Worm (Caenorhabditis elegans): ENCODE data around the gene col-113.

The col-113 gene

ce11 chrIV:7188030-7188429 lies 35.7 kb upstream of the col-113 start, which contains the start of gene C42D4.13:
Gene C42D4.13 (minus strand): TSS chrIV:7188130.
- TF ChIP-seq skn-1 (tag; optimal IDR thresholded peaks at IDR 0.05) (no peak), dpl-1 (GFP tag; optimal IDR thresholded peaks at IDR 0.05) (no peak), lir-3 (tag; optimal IDR thresholded peaks at IDR 0.05; ENCODE audit: poor library complexity) (no peak), C16A3.4 (tag; optimal IDR thresholded peaks at IDR 0.05) (no peak), pax-3 (tag; optimal IDR thresholded peaks at IDR 0.05) (no peak)

DNA sequence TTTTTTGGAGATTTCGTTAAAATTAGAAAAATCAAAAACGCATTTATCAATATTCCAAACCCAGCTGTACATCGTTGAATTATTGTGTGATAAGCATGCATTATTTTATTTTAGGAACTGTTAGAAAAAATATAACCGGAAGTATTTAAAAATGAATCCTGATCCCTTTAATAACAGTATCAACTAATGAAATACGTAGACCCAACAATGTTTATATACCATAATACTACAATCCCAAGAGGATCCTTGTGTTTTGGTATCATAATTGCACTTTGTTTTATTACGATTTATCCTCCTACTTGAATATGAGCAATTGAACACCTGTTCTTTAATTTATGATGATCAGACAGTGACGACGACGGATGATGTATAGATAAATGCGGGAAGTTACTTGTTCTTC lies 34.4 kb upstream of the col-113 start, which contains the start of gene str-249:
Gene str-249 (minus strand): TSS at position 101 of the 400 bp plus-strand sequence.
- no peak for TF ChIP-seq blmp-1 (tag; optimal IDR thresholded peaks at IDR 0.05)
- TF ChIP-seq Y116A8C.19 (tag; optimal IDR thresholded peaks at IDR 0.05; ENCODE audit: borderline replicate concordance) = no peak
- TF ChIP-seq unc-86 (tag; optimal IDR thresholded peaks at IDR 0.05) = no peak
- no peak for TF ChIP-seq nhr-11 (tag; optimal IDR thresholded peaks at IDR 0.05)
- no peak for TF ChIP-seq pag-3 (tag; optimal IDR thresholded peaks at IDR 0.05; ENCODE audit: borderline replicate concordance, insufficient read depth)
- no peak for TF ChIP-seq fos-1 (tag; optimal IDR thresholded peaks at IDR 0.05)
- TF ChIP-seq nhr-90 (tag; optimal IDR thresholded peaks at IDR 0.05; ENCODE audit: poor library complexity) = no peak
- no peak for TF ChIP-seq skn-1 (tag; optimal IDR thresholded peaks at IDR 0.05)
- TF ChIP-seq efl-1 (optimal IDR thresholded peaks at IDR 0.05) = no peak
- TF ChIP-seq efl-1 (GFP tag; optimal IDR thresholded peaks at IDR 0.05 in 1 of 2) = no peak

ce11 chrIV:7184597-7184996 lies 32.3 kb upstream of the col-113 start, which contains the start of gene clec-179:
Gene clec-179 (minus strand): TSS chrIV:7184697.
- no peak for TF ChIP-seq elt-2 (tag; optimal IDR thresholded peaks at IDR 0.05)
- TF ChIP-seq swsn-7 (tag; optimal IDR thresholded peaks at IDR 0.05) = no peak

DNA sequence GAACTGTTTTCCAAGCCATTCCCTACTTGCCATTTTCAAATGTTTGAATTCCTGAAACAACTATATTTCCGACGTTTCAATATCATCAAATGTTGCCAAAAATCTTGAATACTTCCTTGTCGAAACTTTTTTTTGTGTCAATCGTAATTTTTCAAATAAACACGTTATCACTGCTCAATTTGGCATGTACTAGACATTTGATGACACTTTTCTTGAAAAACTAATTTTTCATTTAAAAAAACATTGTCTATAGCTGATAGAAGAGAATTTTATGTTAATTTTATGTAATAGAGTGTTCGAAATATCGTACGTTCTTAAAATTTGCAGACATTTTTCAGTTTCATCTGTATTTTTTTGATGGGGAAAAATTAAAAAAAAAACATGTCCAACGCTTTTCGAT lies 30.5 kb upstream of the col-113 start:
- TF ChIP-seq fkh-10 (GFP tag; optimal IDR thresholded peaks at IDR 0.05) (no peak), nhr-20 (tag; optimal IDR thresholded peaks at IDR 0.05) (no peak), mep-1 (tag; optimal IDR thresholded peaks at IDR 0.05) (no peak), hlh-4 (tag; optimal IDR thresholded peaks at IDR 0.05) (no peak), lin-39 (tag; optimal IDR thresholded peaks at IDR 0.05) (no peak), swsn-7 (tag; optimal IDR thresholded peaks at IDR 0.05) (no peak), hpl-2 (GFP tag; optimal IDR thresholded peaks at IDR 0.05) (no peak), grh-1 (GFP tag; IDR thresholded peaks at IDR 0.05) (no peak), unc-130 (tag; optimal IDR thresholded peaks at IDR 0.05) (no peak), ceh-82 (tag; optimal IDR thresholded peaks at IDR 0.05) (no peak), egl-27 (tag; optimal IDR thresholded peaks at IDR 0.05) (no peak), unc-62 (GFP tag; optimal IDR thresholded peaks at IDR 0.05) (no peak), mef-2 (tag; optimal IDR thresholded peaks at IDR 0.05) (no peak), nhr-77 (tag; optimal IDR thresholded peaks at IDR 0.05) (no peak), zag-1 (tag; optimal IDR thresholded peaks at IDR 0.05) (no peak), tbx-2 (tag; optimal IDR thresholded peaks at IDR 0.05) (no peak), vab-15 (tag; optimal IDR thresholded peaks at IDR 0.05) (no peak)

- TF ChIP-seq tlp-1 (tag; optimal IDR thresholded peaks at IDR 0.05) (peak; percentile 32), jun-1 (tag; optimal IDR thresholded peaks at IDR 0.05) (peak; percentile 13), efl-1 (optimal IDR thresholded peaks at IDR 0.05) (no peak), efl-1 (GFP tag; optimal IDR thresholded peaks at IDR 0.05 in 1 of 2) (peak in 1 of 2 experiments; percentile 50), elt-2 (tag; optimal IDR thresholded peaks at IDR 0.05) (peak; percentile 74), unc-98 (GFP tag; IDR thresholded peaks at IDR 0.05) (no peak)
Measured at ce11 chrIV:7180304-7180703, 28.0 kb upstream of the col-113 start, which contains the start of gene cest-10. Gene cest-10 (plus strand): TSS chrIV:7180557.

Measured in whole organism, L1 larva.